Fruit fly (Drosophila melanogaster) S2 (cell line): Measurements from ENCODE around the gene Cpr76Bd.

ENCODE experiments used
- CG8478 ChIP-seq: fragments of >200 bp; optimal IDR thresholded peaks from 2 replicates; lab custom pipeline; 2018
- CTCF ChIP-seq, 2 experiments: fragments of >200 bp; optimal IDR thresholded peaks; 2 replicates each; lab custom pipeline; 2018

- no peak for TF ChIP-seq CTCF (optimal IDR thresholded peaks at IDR 0.05; lab: Kevin White, UChicago)
- no peak for TF ChIP-seq CG8478 (lab: Kevin White, UChicago)
Observed at dm6 chr3L:19518232-19518631, 14.3 kb upstream of the Cpr76Bd start, which contains the start of gene Cpr76Ba.
